Worm (Caenorhabditis elegans) whole organism, L1 larva: ENCODE measurements around the gene pkc-3.

Experiments used
- aha-1 ChIP-seq: fragments of 150-350 bp; optimal IDR thresholded peaks from 2 replicates; lab custom pipeline; 2014; ENCODE audit warnings: missing biosample characterization, missing genetic modification characterization
- alr-1 ChIP-seq: fragments of 200-800 bp; sonication (Bioruptor generic); optimal IDR thresholded peaks from 2 replicates; lab custom pipeline; 2018; ENCODE audit warnings: borderline replicate concordance, mild to moderate bottlenecking, missing genetic modification characterization, missing compliant biosample characterization
- ama-1 ChIP-seq: fragments of 150-350 bp; optimal IDR thresholded peaks from 2 replicates; lab custom pipeline; 2014
- dpl-1 ChIP-seq, 3 experiments: fragments of 150-350 bp in 2 of 3; sonication (generic microtip) in 1 of 3; optimal IDR thresholded peaks; 2 replicates each; lab custom pipeline; 2014 to 2017; ENCODE audit warnings: missing biosample characterization in 3 of 3, missing genetic modification characterization in 3 of 3, missing genetic modification reagents in 3 of 3
- elt-3 ChIP-seq, 6 experiments: fragments of 150-350 bp in 1 of 6; sonication (generic microtip); optimal IDR thresholded peaks; 2 replicates each; lab custom pipeline; 2017 to 2018; ENCODE audit warnings: missing biosample characterization in 6 of 6, missing genetic modification characterization in 6 of 6, inconsistent platforms in 1 of 6
- isw-1 ChIP-seq: fragments of 200-800 bp; sonication (Bioruptor generic); IDR thresholded peaks from 2 replicates; pipeline ENCODE4 v1.3.6; 2022; ENCODE audit warnings: missing genetic modification characterization, missing compliant biosample characterization
- lin-35 ChIP-seq, 2 experiments: fragments of 150-350 bp; optimal IDR thresholded peaks; 2 replicates each; lab custom pipeline; 2014; ENCODE audit warnings: missing biosample characterization in 2 of 2, missing genetic modification characterization in 2 of 2, missing genetic modification reagents in 2 of 2
- lir-3 ChIP-seq: sonication (generic microtip); optimal IDR thresholded peaks from 2 replicates; lab custom pipeline; 2016; ENCODE audit warnings: mild to moderate bottlenecking, missing genetic modification characterization, moderate library complexity, missing compliant biosample characterization; ENCODE audit not compliant: poor library complexity
- mep-1 ChIP-seq: fragments of 150-350 bp; optimal IDR thresholded peaks from 2 replicates; lab custom pipeline; 2014; ENCODE audit warnings: missing biosample characterization, missing genetic modification characterization
- nhr-12 ChIP-seq: sonication (generic microtip); optimal IDR thresholded peaks from 2 replicates; lab custom pipeline; 2017; ENCODE audit warnings: missing biosample characterization, missing genetic modification characterization
- nhr-28 ChIP-seq: fragments of 150-350 bp; optimal IDR thresholded peaks from 2 replicates; lab custom pipeline; 2014; ENCODE audit warnings: missing biosample characterization, missing genetic modification characterization
- pag-3 ChIP-seq: sonication (generic microtip); optimal IDR thresholded peaks from 2 replicates; lab custom pipeline; 2017; ENCODE audit warnings: missing genetic modification characterization, mild to moderate bottlenecking, missing compliant biosample characterization, antibody characterized with exemption, borderline replicate concordance; ENCODE audit not compliant: insufficient read depth
- snpc-4 ChIP-seq: fragments of 150-350 bp; optimal IDR thresholded peaks from 2 replicates; lab custom pipeline; 2014; ENCODE audit warnings: missing biosample characterization, missing genetic modification characterization
- ztf-11 ChIP-seq, 2 experiments: sonication (generic microtip); optimal IDR thresholded peaks; 2 replicates each; lab custom pipeline; 2016 to 2017; ENCODE audit warnings: missing genetic modification characterization in 2 of 2, missing biosample characterization in 1 of 2, missing compliant biosample characterization in 1 of 2

ce11 chrII:5353642-5354041 lies 26.2 kb upstream of the pkc-3 start:
- TF ChIP-seq alr-1, result no peak
- no peak for TF ChIP-seq nhr-12 (tag; lab: Kevin White, UChicago)
- TF ChIP-seq lir-3, result no peak
- TF ChIP-seq dpl-1 (GFP tag; optimal IDR thresholded peaks at IDR 0.05; lab: Kevin White, UChicago), result no peak
- no peak for TF ChIP-seq elt-3 (tag; optimal IDR thresholded peaks at IDR 0.05; lab: Kevin White, UChicago)
- no peak for TF ChIP-seq ama-1
- TF ChIP-seq aha-1 (tag; lab: Kevin White, UChicago), result no peak
- TF ChIP-seq ztf-11 (tag; optimal IDR thresholded peaks at IDR 0.05; lab: Kevin White, UChicago), result no peak
- no peak for TF ChIP-seq lin-35 (GFP tag; optimal IDR thresholded peaks at IDR 0.05; lab: Kevin White, UChicago)
- TF ChIP-seq snpc-4 (tag; lab: Kevin White, UChicago), result no peak
- no peak for TF ChIP-seq pag-3 (tag; lab: Kevin White, UChicago)
- no peak for TF ChIP-seq mep-1 (tag; lab: Kevin White, UChicago)
- TF ChIP-seq nhr-28 (tag; lab: Kevin White, UChicago), result no peak
- TF ChIP-seq isw-1 (GFP tag; lab: Robert Waterston, UW), result no peak
